Worm (Caenorhabditis elegans) whole organism, L1 larva: ENCODE data around the gene dhs-18.

Source experiments
- C04F5.9 ChIP-seq: sonication (generic microtip); optimal IDR thresholded peaks from 2 replicates; lab custom pipeline; 2016; ENCODE audit warnings: missing genetic modification characterization, missing compliant biosample characterization
- C16A3.4 ChIP-seq: fragments of 150-350 bp; optimal IDR thresholded peaks from 2 replicates; lab custom pipeline; 2014; ENCODE audit warnings: missing biosample characterization, missing genetic modification characterization
- Y116A8C.19 ChIP-seq: sonication (generic microtip); optimal IDR thresholded peaks from 2 replicates; lab custom pipeline; 2016; ENCODE audit warnings: missing compliant biosample characterization, missing genetic modification characterization, borderline replicate concordance
- aly-2 ChIP-seq: fragments of 150-350 bp; optimal IDR thresholded peaks from 2 replicates; lab custom pipeline; 2014; ENCODE audit warnings: missing biosample characterization, missing genetic modification characterization
- blmp-1 ChIP-seq: fragments of 150-350 bp; optimal IDR thresholded peaks from 2 replicates; lab custom pipeline; 2014; ENCODE audit warnings: missing biosample characterization, missing genetic modification characterization
- dsc-1 ChIP-seq: sonication (generic microtip); optimal IDR thresholded peaks from 2 replicates; lab custom pipeline; 2016; ENCODE audit warnings: mild to moderate bottlenecking, missing genetic modification characterization, missing compliant biosample characterization
- efl-1 ChIP-seq, 4 experiments: fragments of 150-350 bp; optimal IDR thresholded peaks in 3 of 4; peaks in 1 of 4; 1 replicate in 1 of 4; 2 replicates in 3 of 4; lab custom pipeline; 2014; ENCODE audit warnings: missing biosample characterization in 2 of 4, missing genetic modification characterization in 2 of 4, missing genetic modification reagents in 2 of 4
- elt-2 ChIP-seq: sonication (generic microtip); optimal IDR thresholded peaks from 2 replicates; lab custom pipeline; 2016; ENCODE audit warnings: missing genetic modification characterization, mild to moderate bottlenecking, inconsistent platforms, missing compliant biosample characterization, missing genetic modification reagents
- fkh-4 ChIP-seq: sonication (generic microtip); optimal IDR thresholded peaks from 2 replicates; lab custom pipeline; 2016; ENCODE audit warnings: missing compliant biosample characterization, missing genetic modification characterization, borderline replicate concordance
- fkh-8 ChIP-seq: sonication (generic microtip); optimal IDR thresholded peaks from 2 replicates; lab custom pipeline; 2016; ENCODE audit warnings: mild to moderate bottlenecking, missing genetic modification characterization, missing compliant biosample characterization
- fos-1 ChIP-seq: fragments of 150-350 bp; optimal IDR thresholded peaks from 2 replicates; lab custom pipeline; 2014; ENCODE audit warnings: missing biosample characterization, missing genetic modification characterization
- lin-14 ChIP-seq: fragments of 200-800 bp; sonication (Bioruptor generic); optimal IDR thresholded peaks from 2 replicates; lab custom pipeline; 2018; ENCODE audit warnings: mild to moderate bottlenecking, missing genetic modification characterization, moderate library complexity, missing compliant biosample characterization
- lin-35 ChIP-seq, 2 experiments: fragments of 150-350 bp; optimal IDR thresholded peaks; 2 replicates each; lab custom pipeline; 2014; ENCODE audit warnings: missing biosample characterization in 2 of 2, missing genetic modification characterization in 2 of 2, missing genetic modification reagents in 2 of 2
- lin-39 ChIP-seq: fragments of 150-350 bp; optimal IDR thresholded peaks from 2 replicates; lab custom pipeline; 2014; ENCODE audit warnings: missing biosample characterization, missing genetic modification reagents, missing genetic modification characterization
- lsy-2 ChIP-seq, 2 experiments: fragments of 150-350 bp; optimal IDR thresholded peaks; 2 replicates each; lab custom pipeline; 2014; ENCODE audit warnings: missing biosample characterization in 2 of 2, missing genetic modification characterization in 2 of 2
- mdl-1 ChIP-seq, 2 experiments: fragments of 150-350 bp; optimal IDR thresholded peaks; 2 replicates each; lab custom pipeline; 2014 to 2017; ENCODE audit warnings: missing biosample characterization in 2 of 2, missing genetic modification characterization in 2 of 2, inconsistent platforms in 1 of 2
- mef-2 ChIP-seq: fragments of 150-350 bp; optimal IDR thresholded peaks from 2 replicates; lab custom pipeline; 2014; ENCODE audit warnings: missing biosample characterization, missing genetic modification characterization
- nhr-11 ChIP-seq: fragments of 150-350 bp; optimal IDR thresholded peaks from 2 replicates; lab custom pipeline; 2014; ENCODE audit warnings: missing biosample characterization, missing genetic modification characterization
- nhr-19 ChIP-seq: fragments of 200-800 bp; sonication (Bioruptor generic); conservative IDR thresholded peaks from 2 replicates; pipeline ENCODE4 v1.3.6; 2022; ENCODE audit warnings: missing genetic modification characterization, missing compliant biosample characterization
- nhr-20 ChIP-seq: sonication (generic microtip); optimal IDR thresholded peaks from 2 replicates; lab custom pipeline; 2016; ENCODE audit warnings: mild to moderate bottlenecking, missing genetic modification characterization, missing compliant biosample characterization
- nhr-47 ChIP-seq: sonication (generic microtip); optimal IDR thresholded peaks from 2 replicates; lab custom pipeline; 2016; ENCODE audit warnings: mild to moderate bottlenecking, missing genetic modification characterization, moderate library complexity, missing compliant biosample characterization
- nhr-71 ChIP-seq: sonication (generic microtip); optimal IDR thresholded peaks from 2 replicates; lab custom pipeline; 2016; ENCODE audit warnings: mild to moderate bottlenecking, missing genetic modification characterization, moderate library complexity, missing compliant biosample characterization
- nhr-77 ChIP-seq: fragments of 150-350 bp; optimal IDR thresholded peaks from 2 replicates; lab custom pipeline; 2014; ENCODE audit warnings: missing biosample characterization, missing genetic modification characterization
- nhr-90 ChIP-seq: sonication (generic microtip); optimal IDR thresholded peaks from 2 replicates; lab custom pipeline; 2016; ENCODE audit warnings: mild to moderate bottlenecking, missing genetic modification characterization, missing compliant biosample characterization; ENCODE audit not compliant: poor library complexity
- pag-3 ChIP-seq: sonication (generic microtip); optimal IDR thresholded peaks from 2 replicates; lab custom pipeline; 2017; ENCODE audit warnings: missing genetic modification characterization, mild to moderate bottlenecking, missing compliant biosample characterization, antibody characterized with exemption, borderline replicate concordance; ENCODE audit not compliant: insufficient read depth
- pax-3 ChIP-seq: fragments of 200-800 bp; sonication (Bioruptor generic); optimal IDR thresholded peaks from 2 replicates; lab custom pipeline; 2018; ENCODE audit warnings: mild to moderate bottlenecking, missing genetic modification characterization, moderate library complexity, missing compliant biosample characterization
- pqm-1 ChIP-seq: sonication (generic microtip); optimal IDR thresholded peaks from 3 replicates; lab custom pipeline; 2017; ENCODE audit warnings: missing biosample characterization, missing genetic modification characterization
- rnt-1 ChIP-seq: sonication (generic microtip); optimal IDR thresholded peaks from 2 replicates; lab custom pipeline; 2016; ENCODE audit warnings: mild to moderate bottlenecking, missing genetic modification characterization, moderate library complexity, missing compliant biosample characterization
- skn-1 ChIP-seq: fragments of 150-350 bp; optimal IDR thresholded peaks from 2 replicates; lab custom pipeline; 2014; ENCODE audit warnings: missing biosample characterization, missing genetic modification characterization
- snu-23 ChIP-seq: sonication (generic microtip); optimal IDR thresholded peaks from 2 replicates; lab custom pipeline; 2016; ENCODE audit warnings: missing genetic modification characterization, missing compliant biosample characterization
- sox-4 ChIP-seq: sonication (generic microtip); optimal IDR thresholded peaks from 2 replicates; lab custom pipeline; 2016; ENCODE audit warnings: missing genetic modification characterization, missing compliant biosample characterization
- sup-37 ChIP-seq: fragments of 200-800 bp; sonication (Bioruptor generic); optimal IDR thresholded peaks from 2 replicates; lab custom pipeline; 2018; ENCODE audit warnings: mild to moderate bottlenecking, missing genetic modification characterization, missing compliant biosample characterization
- swsn-7 ChIP-seq: sonication (generic microtip); optimal IDR thresholded peaks from 2 replicates; lab custom pipeline; 2016; ENCODE audit warnings: missing genetic modification characterization, missing compliant biosample characterization
- tbx-2 ChIP-seq: sonication (generic microtip); optimal IDR thresholded peaks from 2 replicates; lab custom pipeline; 2016; ENCODE audit warnings: missing genetic modification characterization, missing compliant biosample characterization
- tlp-1 ChIP-seq: fragments of 150-350 bp; optimal IDR thresholded peaks from 2 replicates; lab custom pipeline; 2014; ENCODE audit warnings: missing biosample characterization, missing genetic modification characterization
- unc-130 ChIP-seq: fragments of 150-350 bp; optimal IDR thresholded peaks from 2 replicates; lab custom pipeline; 2017; ENCODE audit warnings: missing biosample characterization, missing genetic modification characterization, inconsistent platforms
- unc-62 ChIP-seq: fragments of 150-350 bp; optimal IDR thresholded peaks from 2 replicates; lab custom pipeline; 2014; ENCODE audit warnings: missing biosample characterization, missing genetic modification reagents, missing genetic modification characterization
- xbp-1 ChIP-seq: sonication (generic microtip); optimal IDR thresholded peaks from 2 replicates; lab custom pipeline; 2016; ENCODE audit warnings: missing genetic modification characterization, missing compliant biosample characterization
- zip-4 ChIP-seq: fragments of 200-800 bp; sonication (Bioruptor generic); optimal IDR thresholded peaks from 2 replicates; lab custom pipeline; 2018; ENCODE audit warnings: mild to moderate bottlenecking, missing genetic modification characterization, moderate library complexity, missing compliant biosample characterization

dhs-18 gene

DNA sequence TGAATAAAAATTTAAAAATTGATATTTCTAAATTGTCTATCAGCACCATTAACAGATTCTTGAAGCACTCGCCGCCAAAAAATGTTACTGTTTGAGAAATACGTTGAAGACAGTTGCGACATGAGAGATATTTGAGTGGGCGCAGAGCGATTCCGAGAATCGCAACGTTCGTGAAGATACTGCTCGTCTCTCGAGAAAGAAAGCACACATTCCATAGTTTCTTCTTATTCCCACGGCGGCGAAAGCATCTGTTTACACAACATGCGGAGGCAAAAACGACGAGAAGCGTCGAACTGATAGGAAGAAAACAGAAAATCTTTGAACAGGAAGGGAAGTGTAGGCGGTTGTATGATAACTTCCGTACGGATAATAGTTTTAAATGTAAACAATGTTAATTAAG, 35.8 kb upstream of the dhs-18 start (continued):
- peak; percentile 67 for TF ChIP-seq dsc-1 (tag; lab: Kevin White, UChicago)
- peak; percentile 93 for TF ChIP-seq nhr-71 (tag; lab: Kevin White, UChicago)
- no peak for TF ChIP-seq C04F5.9 (tag; lab: Kevin White, UChicago)
- TF ChIP-seq fos-1 (tag; lab: Kevin White, UChicago) = peak; percentile 12
- TF ChIP-seq unc-62 (GFP tag; lab: Kevin White, UChicago) = no peak
- no peak for TF ChIP-seq pax-3
- no peak for TF ChIP-seq fkh-8 (tag; lab: Kevin White, UChicago)
- peak; percentile 24 for TF ChIP-seq nhr-90 (tag; lab: Kevin White, UChicago)

DNA sequence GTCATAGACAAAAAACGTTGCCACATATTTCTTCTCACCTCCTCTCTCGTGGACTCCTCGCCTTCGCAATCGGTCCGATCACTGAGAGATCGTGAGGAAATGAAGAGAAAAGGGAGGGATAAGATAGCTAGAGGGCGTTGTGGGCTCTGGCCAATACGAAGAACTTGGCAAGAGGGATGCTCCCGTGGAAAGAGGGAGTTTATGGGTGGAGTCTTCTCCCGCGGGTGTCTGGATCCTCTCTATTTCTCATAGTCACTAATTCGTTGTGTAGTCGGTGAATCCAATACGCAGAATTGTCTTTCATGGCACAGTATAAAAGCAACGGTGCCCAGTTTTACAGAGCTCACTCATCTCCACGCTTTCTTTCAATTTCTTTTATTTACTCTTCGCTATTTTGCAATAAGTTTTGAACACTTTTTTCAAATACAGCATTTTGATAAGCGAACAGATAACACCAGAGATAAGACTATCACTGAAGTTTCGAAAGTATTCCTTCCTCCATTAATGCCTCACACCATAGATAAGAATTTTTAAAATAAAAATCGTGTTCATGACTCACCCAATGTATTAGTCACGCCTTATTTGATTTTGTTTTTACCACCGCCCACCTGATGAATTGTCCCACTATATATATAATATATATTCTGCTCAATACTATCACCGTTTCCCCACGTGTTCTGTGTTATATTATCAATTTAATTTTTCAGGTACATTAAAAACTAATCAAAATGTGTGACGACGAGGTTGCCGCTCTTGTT, 33.9 kb upstream of the dhs-18 start, which contains the start of gene act-1:
TSS of gene act-1 (plus strand) at position 708 of the 758 bp plus-strand sequence.
- TF ChIP-seq lin-14 (GFP tag; lab: Kevin White, UChicago) = peak; percentile 67
- TF ChIP-seq lin-35 (GFP tag; optimal IDR thresholded peaks at IDR 0.05; lab: Kevin White, UChicago) = peak in 1 of 2 experiments; percentile 3
- TF ChIP-seq elt-2 = peak; percentile 86
- TF ChIP-seq pqm-1 (tag; lab: Kevin White, UChicago) = peak; percentile 65
- peak; percentile 11 to 51 for TF ChIP-seq lsy-2 (tag; optimal IDR thresholded peaks at IDR 0.05; lab: Kevin White, UChicago)
- no peak for TF ChIP-seq mef-2 (tag; lab: Kevin White, UChicago)
- TF ChIP-seq nhr-77 (tag; lab: Kevin White, UChicago) = peak; percentile 50
- peak in 1 of 2 experiments; percentile 18 for TF ChIP-seq efl-1 (optimal IDR thresholded peaks at IDR 0.05; lab: Kevin White, UChicago)
- peak in 1 of 2 experiments; percentile 71 for TF ChIP-seq efl-1 (GFP tag; optimal IDR thresholded peaks at IDR 0.05 in 1 of 2; lab: Kevin White, UChicago)
- peak; percentile 75 for TF ChIP-seq tlp-1 (tag; lab: Kevin White, UChicago)
- TF ChIP-seq fkh-4 (tag; lab: Kevin White, UChicago) = peak; percentile 44
- peak in 1 of 2 experiments; percentile 12 for TF ChIP-seq mdl-1 (tag; optimal IDR thresholded peaks at IDR 0.05; lab: Kevin White, UChicago)
- peak; percentile 14 for TF ChIP-seq zip-4
- peak; percentile 55 for TF ChIP-seq nhr-20
- peak; percentile 1 for TF ChIP-seq xbp-1 (tag; lab: Kevin White, UChicago)
- no peak for TF ChIP-seq unc-62 (GFP tag; lab: Kevin White, UChicago)
- TF ChIP-seq dsc-1 (tag; lab: Kevin White, UChicago) = peak; percentile 60
- no peak for TF ChIP-seq C16A3.4
- peak; percentile 48 for TF ChIP-seq swsn-7 (tag; lab: Kevin White, UChicago)
- peak; percentile 35 for TF ChIP-seq pag-3 (tag; lab: Kevin White, UChicago)
- no peak for TF ChIP-seq lin-39 (tag; lab: Kevin White, UChicago)
- no peak for TF ChIP-seq skn-1
- peak; percentile 21 for TF ChIP-seq nhr-47 (tag; lab: Kevin White, UChicago)
- no peak for TF ChIP-seq aly-2
- TF ChIP-seq snu-23 (GFP tag; lab: Kevin White, UChicago) = peak; percentile 38
- TF ChIP-seq sox-4 (tag; lab: Kevin White, UChicago) = no peak
- TF ChIP-seq unc-130 (tag; lab: Kevin White, UChicago) = peak; percentile 19
- no peak for TF ChIP-seq Y116A8C.19 (tag; lab: Kevin White, UChicago)
- TF ChIP-seq nhr-11 (tag; lab: Kevin White, UChicago) = peak; percentile 61
- TF ChIP-seq rnt-1 = peak; percentile 77
- TF ChIP-seq blmp-1 = no peak
- TF ChIP-seq sup-37 (GFP tag; lab: Kevin White, UChicago) = no peak
- peak; percentile 21 for TF ChIP-seq tbx-2 (tag; lab: Kevin White, UChicago)
- peak; percentile 79 for TF ChIP-seq nhr-19
- peak; percentile 85 for TF ChIP-seq nhr-71 (tag; lab: Kevin White, UChicago)
